Fruit fly (Drosophila melanogaster) whole organism, embryonic: ENCODE data around the gene IntS6.

Experiments used
- Bdp1 ChIP-seq: fragments of 200-800 bp; sonication (Bioruptor generic); optimal IDR thresholded peaks from 3 replicates; lab custom pipeline; 2016; ENCODE audit warnings: missing biosample characterization, missing genetic modification characterization
- Bgb ChIP-seq: fragments of 200-800 bp; sonication (Bioruptor generic); IDR thresholded peaks from 2 replicates; pipeline ENCODE4 v1.3.6; 2022; ENCODE audit warnings: missing biosample characterization, missing genetic modification characterization; ENCODE audit not compliant: partially characterized antibody
- CG10366 ChIP-seq: fragments of 200-800 bp; sonication (Bioruptor generic); IDR thresholded peaks from 2 replicates; pipeline ENCODE4 v1.3.6; 2022; ENCODE audit warnings: missing biosample characterization, missing genetic modification characterization
- CG10543 ChIP-seq: fragments of 200-800 bp; sonication (Bioruptor generic); optimal IDR thresholded peaks from 3 replicates; lab custom pipeline; 2017; ENCODE audit warnings: missing biosample characterization, mild to moderate bottlenecking, missing genetic modification characterization, moderate library complexity
- CG11695 ChIP-seq: fragments of 200-800 bp; sonication (Bioruptor generic); IDR thresholded peaks from 3 replicates; pipeline ENCODE4 v1.3.6; 2022; ENCODE audit warnings: missing biosample characterization, missing genetic modification characterization
- CG12219 ChIP-seq: fragments of 200-800 bp; sonication (Bioruptor generic); optimal IDR thresholded peaks from 3 replicates; lab custom pipeline; 2018; ENCODE audit warnings: missing biosample characterization, mild to moderate bottlenecking, missing genetic modification characterization
- CG13123 ChIP-seq: fragments of 200-800 bp; sonication (Bioruptor generic); optimal IDR thresholded peaks from 2 replicates; lab custom pipeline; 2016; ENCODE audit warnings: missing biosample characterization, missing genetic modification characterization
- CG13624 ChIP-seq: fragments of 200-800 bp; sonication (Bioruptor generic); optimal IDR thresholded peaks from 2 replicates; lab custom pipeline; 2016; ENCODE audit warnings: missing biosample characterization, missing genetic modification characterization
- CG15073 ChIP-seq: fragments of 200-800 bp; sonication (Bioruptor generic); optimal IDR thresholded peaks from 2 replicates; lab custom pipeline; 2016; ENCODE audit warnings: missing biosample characterization, missing genetic modification characterization
- CG16813 ChIP-seq: fragments of 200-800 bp; sonication (Bioruptor generic); IDR thresholded peaks from 3 replicates; pipeline ENCODE4 v1.3.6; 2022; ENCODE audit warnings: missing biosample characterization, missing genetic modification characterization; ENCODE audit not compliant: partially characterized antibody
- CG2120 ChIP-seq: fragments of 200-800 bp; sonication (Bioruptor generic); optimal IDR thresholded peaks from 3 replicates; lab custom pipeline; 2016; ENCODE audit warnings: missing biosample characterization, missing genetic modification characterization
- CG2712 ChIP-seq: fragments of 200-800 bp; optimal IDR thresholded peaks from 3 replicates; lab custom pipeline; 2019; ENCODE audit warnings: missing biosample characterization, mild to moderate bottlenecking, missing genetic modification characterization, moderate library complexity
- CG2889 ChIP-seq: fragments of 200-800 bp; sonication (Bioruptor generic); IDR thresholded peaks from 3 replicates; pipeline ENCODE4 v1.3.6; 2022; ENCODE audit warnings: missing biosample characterization, missing genetic modification characterization
- CG30431 ChIP-seq: fragments of 200-800 bp; sonication (Bioruptor generic); optimal IDR thresholded peaks from 2 replicates; lab custom pipeline; 2017; ENCODE audit warnings: missing biosample characterization, missing genetic modification characterization
- CG31365 ChIP-seq: fragments of 200-800 bp; sonication (Bioruptor generic); optimal IDR thresholded peaks from 2 replicates; lab custom pipeline; 2018; ENCODE audit warnings: missing biosample characterization, mild to moderate bottlenecking, missing genetic modification characterization
- CG3407 ChIP-seq: fragments of 200-800 bp; sonication (Bioruptor generic); optimal IDR thresholded peaks from 2 replicates; lab custom pipeline; 2018; ENCODE audit warnings: missing biosample characterization, mild to moderate bottlenecking, missing genetic modification characterization
- CG34224 ChIP-seq: fragments of 200-800 bp; sonication (Bioruptor generic); IDR thresholded peaks from 3 replicates; pipeline ENCODE4 v1.3.6; 2022; ENCODE audit warnings: missing biosample characterization, missing genetic modification characterization; ENCODE audit not compliant: partially characterized antibody
- CG3838 ChIP-seq: fragments of 200-800 bp; sonication (Bioruptor generic); optimal IDR thresholded peaks from 3 replicates; lab custom pipeline; 2016; ENCODE audit warnings: missing biosample characterization, missing genetic modification characterization
- CG8290 ChIP-seq, 3 experiments: fragments of 200-800 bp; sonication (Bioruptor generic); optimal IDR thresholded peaks; 2 replicates each; lab custom pipeline; 2016 to 2019; ENCODE audit warnings: missing biosample characterization in 3 of 3, missing genetic modification characterization in 3 of 3, mild to moderate bottlenecking in 2 of 3, moderate library complexity in 1 of 3
- D ChIP-seq, 2 experiments: fragments of 200-800 bp in 1 of 2; fragments of >200 bp in 1 of 2; sonication (Bioruptor generic) in 1 of 2; optimal IDR thresholded peaks; 2 replicates in 1 of 2; 3 replicates in 1 of 2; lab custom pipeline; 2017; ENCODE audit warnings: mild to moderate bottlenecking in 1 of 2, missing biosample characterization in 1 of 2, missing genetic modification characterization in 1 of 2, missing genetic modification reagents in 1 of 2
- Eip74EF ChIP-seq, 2 experiments: fragments of 200-800 bp in 1 of 2; fragments of >200 bp in 1 of 2; sonication (Bioruptor generic) in 1 of 2; optimal IDR thresholded peaks; 2 replicates each; lab custom pipeline; 2017 to 2019; ENCODE audit warnings: missing biosample characterization in 2 of 2, missing genetic modification characterization in 2 of 2, mild to moderate bottlenecking in 1 of 2, moderate library complexity in 1 of 2
- Ets97D ChIP-seq: fragments of 200-800 bp; sonication (Bioruptor generic); optimal IDR thresholded peaks from 3 replicates; lab custom pipeline; 2016; ENCODE audit warnings: missing biosample characterization, missing genetic modification characterization
- Hand ChIP-seq: fragments of 200-800 bp; sonication (Bioruptor generic); optimal IDR thresholded peaks from 2 replicates; lab custom pipeline; 2017; ENCODE audit warnings: mild to moderate bottlenecking, missing biosample characterization, missing genetic modification reagents, missing genetic modification characterization
- Hr3 ChIP-seq: fragments of 200-800 bp; sonication (Bioruptor generic); optimal IDR thresholded peaks from 3 replicates; lab custom pipeline; 2016; ENCODE audit warnings: missing biosample characterization, missing genetic modification characterization
- Hr78 ChIP-seq, 2 experiments: fragments of 200-800 bp in 1 of 2; fragments of >200 bp in 1 of 2; sonication (Bioruptor generic) in 1 of 2; optimal IDR thresholded peaks; 2 replicates each; lab custom pipeline; 2017 to 2019; ENCODE audit warnings: missing biosample characterization in 2 of 2, missing genetic modification characterization in 2 of 2, mild to moderate bottlenecking in 1 of 2, moderate library complexity in 1 of 2
- Max ChIP-seq: fragments of 200-800 bp; sonication (Bioruptor generic); optimal IDR thresholded peaks from 2 replicates; lab custom pipeline; 2016; ENCODE audit warnings: missing biosample characterization, mild to moderate bottlenecking, missing genetic modification characterization
- PHDP ChIP-seq: fragments of 200-800 bp; sonication (Bioruptor generic); optimal IDR thresholded peaks from 3 replicates; lab custom pipeline; 2018; ENCODE audit warnings: missing biosample characterization, mild to moderate bottlenecking, missing genetic modification characterization, moderate library complexity
- Rx ChIP-seq: fragments of 200-800 bp; sonication (Bioruptor generic); IDR thresholded peaks from 2 replicates; pipeline ENCODE4 v1.3.6; 2022; ENCODE audit warnings: missing biosample characterization, missing genetic modification characterization
- Sox100B ChIP-seq: fragments of 200-800 bp; sonication (Bioruptor generic); optimal IDR thresholded peaks from 3 replicates; lab custom pipeline; 2018; ENCODE audit warnings: missing biosample characterization, mild to moderate bottlenecking, missing genetic modification characterization
- Sry-β ChIP-seq: fragments of 200-800 bp; sonication (Bioruptor generic); optimal IDR thresholded peaks from 2 replicates; lab custom pipeline; 2018; ENCODE audit warnings: missing biosample characterization, mild to moderate bottlenecking, missing genetic modification characterization, moderate library complexity
- Tbp ChIP-seq: fragments of >200 bp; optimal IDR thresholded peaks from 2 replicates; lab custom pipeline; 2018; ENCODE audit warnings: missing biosample characterization, missing genetic modification characterization
- abd-A ChIP-seq: fragments of 200-800 bp; sonication (Bioruptor generic); optimal IDR thresholded peaks from 3 replicates; lab custom pipeline; 2019; ENCODE audit warnings: missing biosample characterization, mild to moderate bottlenecking, missing genetic modification characterization, moderate library complexity
- gfzf ChIP-seq: fragments of 200-800 bp; sonication (Bioruptor generic); optimal IDR thresholded peaks from 2 replicates; lab custom pipeline; 2016; ENCODE audit warnings: missing biosample characterization, mild to moderate bottlenecking, missing genetic modification characterization, moderate library complexity
- ro ChIP-seq: fragments of 200-800 bp; sonication (Bioruptor generic); IDR thresholded peaks from 2 replicates; pipeline ENCODE4 v1.3.6; 2022; ENCODE audit warnings: missing biosample characterization, missing genetic modification characterization
- sob ChIP-seq: fragments of 200-800 bp; sonication (Bioruptor generic); IDR thresholded peaks from 2 replicates; pipeline ENCODE4 v1.3.6; 2022; ENCODE audit warnings: missing biosample characterization, missing genetic modification characterization
- sqz ChIP-seq: fragments of 200-800 bp; sonication (Bioruptor generic); optimal IDR thresholded peaks from 3 replicates; lab custom pipeline; 2018; ENCODE audit warnings: missing biosample characterization, mild to moderate bottlenecking, missing genetic modification characterization
- tup ChIP-seq: fragments of 200-800 bp; sonication (Bioruptor generic); optimal IDR thresholded peaks from 2 replicates; lab custom pipeline; 2016; ENCODE audit warnings: missing biosample characterization, mild to moderate bottlenecking, missing genetic modification characterization, moderate library complexity

IntS6 gene

DNA sequence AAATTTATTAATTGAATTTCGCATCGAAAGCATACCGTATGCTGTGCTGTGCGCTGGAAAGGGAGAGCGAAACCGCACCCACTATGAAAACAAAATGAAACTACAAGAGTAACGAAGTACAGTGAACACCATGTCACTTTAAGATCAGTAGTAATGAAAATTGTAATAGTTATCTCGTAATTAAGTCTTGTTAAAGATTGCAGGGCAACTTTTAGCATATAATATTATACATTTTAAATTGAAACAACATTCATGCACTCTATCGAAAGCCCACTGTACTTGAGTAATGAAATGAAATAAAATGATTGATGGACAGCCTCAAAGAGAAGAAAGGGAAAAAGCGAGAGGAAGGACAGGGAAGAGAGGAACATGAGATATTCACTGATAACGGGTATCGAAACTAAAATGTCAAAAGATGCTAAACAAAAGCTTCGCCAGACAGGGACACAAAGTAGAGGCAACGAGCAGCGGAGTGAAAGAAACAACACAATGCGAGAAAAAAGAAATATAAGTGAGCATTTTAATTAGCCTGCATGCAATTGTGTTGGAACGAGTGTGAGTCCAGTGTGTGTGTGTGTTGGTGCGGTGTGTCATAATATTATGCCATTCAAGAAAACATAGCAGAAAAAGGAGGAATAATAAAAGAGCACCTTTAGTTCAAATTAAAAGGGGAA, 11.6 kb downstream of the IntS6 start (continued):
- TF ChIP-seq CG2889 (GFP tag; lab: Robert Waterston, UW): peak; percentile 72; the same call in 2 of the 3 replicates
- peak; percentile 87 for TF ChIP-seq CG2712 (tag; lab: Kevin White, UChicago)
- peak; percentile 7 for TF ChIP-seq CG31365 (tag; lab: Kevin White, UChicago)
- peak; percentile 50 for TF ChIP-seq CG3407 (GFP tag; lab: Kevin White, UChicago)
- TF ChIP-seq CG10366 (GFP tag; lab: Robert Waterston, UW): peak; percentile 78
- TF ChIP-seq Sox100B (GFP tag; lab: Kevin White, UChicago): peak; percentile 55
- TF ChIP-seq gfzf (GFP tag; lab: Kevin White, UChicago): no peak
- TF ChIP-seq Ets97D (GFP tag; lab: Kevin White, UChicago): peak; percentile 10
- TF ChIP-seq Sry-β: no peak
- peak; percentile 27 for TF ChIP-seq CG10543 (GFP tag; lab: Kevin White, UChicago)
- TF ChIP-seq CG13123 (GFP tag; lab: Kevin White, UChicago): peak; percentile 14
- peak; percentile 71 for TF ChIP-seq Hr3 (GFP tag; lab: Kevin White, UChicago)
- TF ChIP-seq Hand (GFP tag; lab: Kevin White, UChicago): peak; percentile 59
- no peak for TF ChIP-seq CG15073
- peak in 1 of 2 experiments; percentile 77 for TF ChIP-seq Eip74EF (GFP tag; optimal IDR thresholded peaks at IDR 0.05; lab: Kevin White, UChicago)
- TF ChIP-seq sob (GFP tag; lab: Robert Waterston, UW): peak; percentile 84
- no peak for TF ChIP-seq Bgb (GFP tag; lab: Robert Waterston, UW)
- TF ChIP-seq abd-A (tag; lab: Kevin White, UChicago): no peak
- TF ChIP-seq Tbp (GFP tag; lab: Kevin White, UChicago): no peak
- no peak for TF ChIP-seq sqz (GFP tag; lab: Kevin White, UChicago)
- peak; percentile 51 for TF ChIP-seq CG12219
- peak in 1 of 2 experiments; percentile 33 for TF ChIP-seq Hr78 (GFP tag; optimal IDR thresholded peaks at IDR 0.05; lab: Kevin White, UChicago)
- peak; percentile 9 for TF ChIP-seq CG30431
- TF ChIP-seq CG34224 (GFP tag; lab: Robert Waterston, UW): no peak
- no peak for TF ChIP-seq CG16813 (GFP tag; lab: Robert Waterston, UW)
- peak; percentile 74 for TF ChIP-seq CG11695 (GFP tag; lab: Robert Waterston, UW)
- peak; percentile 19 for TF ChIP-seq CG3838 (GFP tag; lab: Kevin White, UChicago)
- TF ChIP-seq CG2120 (GFP tag; lab: Kevin White, UChicago): peak; percentile 88
- peak; percentile 15 for TF ChIP-seq Bdp1 (GFP tag; lab: Kevin White, UChicago)
- peak; percentile 83 for TF ChIP-seq PHDP (tag; lab: Kevin White, UChicago)
- no peak for TF ChIP-seq D (optimal IDR thresholded peaks at IDR 0.05; lab: Kevin White, UChicago)
- peak; percentile 47 for TF ChIP-seq D (GFP tag; optimal IDR thresholded peaks at IDR 0.05; lab: Kevin White, UChicago)
- TF ChIP-seq Max (GFP tag; lab: Kevin White, UChicago): peak; percentile 27
- TF ChIP-seq tup (GFP tag; lab: Kevin White, UChicago): peak; percentile 21
- TF ChIP-seq CG8290 (GFP tag; optimal IDR thresholded peaks at IDR 0.05; lab: Kevin White, UChicago): peak; percentile 3
- TF ChIP-seq CG8290 (tag; optimal IDR thresholded peaks at IDR 0.05; lab: Kevin White, UChicago): peak in 1 of 2 experiments; percentile 85
- TF ChIP-seq CG13624 (GFP tag; lab: Kevin White, UChicago): peak; percentile 49
- peak; percentile 53; the same call in 1 of the 2 replicates for TF ChIP-seq Rx (GFP tag; lab: Robert Waterston, UW)
- TF ChIP-seq ro (GFP tag; lab: Robert Waterston, UW): 0 out of 2 replicates have a peak, but pooled peaks have one; percentile 13
